Fruit fly (Drosophila melanogaster) whole organism, embryonic: ENCODE results near the gene PMP34.
A peak's percentile ranks its signal among the peaks of the same experiment; 100 is the strongest.

ENCODE experiments used
- Antp ChIP-seq: fragments of 200-800 bp; sonication (Bioruptor generic); optimal IDR thresholded peaks from 3 replicates; lab custom pipeline; 2016; ENCODE audit warnings: missing biosample characterization, missing genetic modification characterization
- CG11504 ChIP-seq: fragments of 200-800 bp; sonication (Bioruptor generic); optimal IDR thresholded peaks from 3 replicates; lab custom pipeline; 2019; ENCODE audit warnings: missing biosample characterization, mild to moderate bottlenecking, missing genetic modification characterization, moderate library complexity
- CG11695 ChIP-seq: fragments of 200-800 bp; sonication (Bioruptor generic); IDR thresholded peaks from 3 replicates; pipeline ENCODE4 v1.3.6; 2022; ENCODE audit warnings: missing biosample characterization, missing genetic modification characterization
- CG12219 ChIP-seq: fragments of 200-800 bp; sonication (Bioruptor generic); optimal IDR thresholded peaks from 3 replicates; lab custom pipeline; 2018; ENCODE audit warnings: missing biosample characterization, mild to moderate bottlenecking, missing genetic modification characterization
- CG12299 ChIP-seq: fragments of 200-800 bp; sonication (Bioruptor generic); optimal IDR thresholded peaks from 2 replicates; lab custom pipeline; 2018; ENCODE audit warnings: missing biosample characterization, mild to moderate bottlenecking, missing genetic modification characterization
- CG12659 ChIP-seq: fragments of 200-800 bp; sonication (Bioruptor generic); optimal IDR thresholded peaks from 3 replicates; lab custom pipeline; 2017; ENCODE audit warnings: mild to moderate bottlenecking, missing biosample characterization, missing genetic modification reagents, missing genetic modification characterization
- CG13624 ChIP-seq: fragments of 200-800 bp; sonication (Bioruptor generic); optimal IDR thresholded peaks from 2 replicates; lab custom pipeline; 2016; ENCODE audit warnings: missing biosample characterization, missing genetic modification characterization
- CG15269 ChIP-seq: fragments of 200-800 bp; sonication (Bioruptor generic); optimal IDR thresholded peaks from 2 replicates; lab custom pipeline; 2018; ENCODE audit warnings: missing biosample characterization, mild to moderate bottlenecking, missing genetic modification characterization, moderate library complexity
- CG15601 ChIP-seq: fragments of 200-800 bp; sonication (Bioruptor generic); optimal IDR thresholded peaks from 3 replicates; lab custom pipeline; 2019; ENCODE audit warnings: missing biosample characterization, mild to moderate bottlenecking, missing genetic modification characterization, moderate library complexity
- CG16863 ChIP-seq: fragments of 200-800 bp; sonication (Bioruptor generic); optimal IDR thresholded peaks from 3 replicates; lab custom pipeline; 2016; ENCODE audit warnings: missing biosample characterization, missing genetic modification characterization
- CG17385 ChIP-seq: fragments of 200-800 bp; sonication (Bioruptor generic); optimal IDR thresholded peaks from 3 replicates; lab custom pipeline; 2018; ENCODE audit warnings: missing biosample characterization, mild to moderate bottlenecking, missing genetic modification characterization
- CG17829 ChIP-seq: fragments of 200-800 bp; optimal IDR thresholded peaks from 2 replicates; lab custom pipeline; 2019; ENCODE audit warnings: missing biosample characterization, mild to moderate bottlenecking, missing genetic modification characterization, moderate library complexity
- CG2712 ChIP-seq: fragments of 200-800 bp; optimal IDR thresholded peaks from 3 replicates; lab custom pipeline; 2019; ENCODE audit warnings: missing biosample characterization, mild to moderate bottlenecking, missing genetic modification characterization, moderate library complexity
- CG3163 ChIP-seq: fragments of 200-800 bp; sonication (Bioruptor generic); optimal IDR thresholded peaks from 3 replicates; lab custom pipeline; 2016; ENCODE audit warnings: missing biosample characterization, missing genetic modification characterization
- CG3726 ChIP-seq: fragments of 200-800 bp; sonication (Bioruptor generic); IDR thresholded peaks from 3 replicates; pipeline ENCODE4, ENCODE4 v1.3.6; 2022; ENCODE audit warnings: missing biosample characterization, missing genetic modification characterization
- CG43689 ChIP-seq: fragments of 200-800 bp; sonication (Bioruptor generic); IDR thresholded peaks from 2 replicates; pipeline ENCODE4 v1.3.6; 2022; ENCODE audit warnings: missing biosample characterization, missing genetic modification characterization
- CG4854 ChIP-seq: fragments of 200-800 bp; sonication (Bioruptor generic); optimal IDR thresholded peaks from 2 replicates; lab custom pipeline; 2016; ENCODE audit warnings: missing biosample characterization, missing genetic modification characterization, inconsistent platforms
- CG6854 ChIP-seq: fragments of 200-800 bp; sonication (Bioruptor generic); optimal IDR thresholded peaks from 3 replicates; lab custom pipeline; 2017; ENCODE audit warnings: missing biosample characterization, mild to moderate bottlenecking, missing genetic modification characterization
- CG7556 ChIP-seq: fragments of 200-800 bp; sonication (Bioruptor generic); optimal IDR thresholded peaks from 2 replicates; lab custom pipeline; 2017; ENCODE audit warnings: missing biosample characterization, mild to moderate bottlenecking, missing genetic modification characterization
- CG8359 ChIP-seq: fragments of 200-800 bp; sonication (Bioruptor generic); optimal IDR thresholded peaks from 2 replicates; lab custom pipeline; 2017; ENCODE audit warnings: missing biosample characterization, mild to moderate bottlenecking, missing genetic modification characterization, borderline replicate concordance
- Dip3 ChIP-seq: fragments of 200-800 bp; sonication (Bioruptor generic); optimal IDR thresholded peaks from 3 replicates; lab custom pipeline; 2016; ENCODE audit warnings: missing biosample characterization, missing genetic modification characterization
- Drgx ChIP-seq: fragments of 200-800 bp; sonication (Bioruptor generic); IDR thresholded peaks from 2 replicates; pipeline ENCODE4 v1.3.6; 2022; ENCODE audit warnings: missing biosample characterization, missing genetic modification characterization
- GATAe ChIP-seq: fragments of 200-800 bp; sonication (Bioruptor generic); conservative IDR thresholded peaks from 2 replicates; pipeline ENCODE4 v1.3.6; 2022; ENCODE audit warnings: missing biosample characterization, missing genetic modification characterization
- Gsc ChIP-seq: fragments of 200-800 bp; sonication (Bioruptor generic); IDR thresholded peaks from 2 replicates; pipeline ENCODE4 v1.3.6; 2022; ENCODE audit warnings: missing biosample characterization, missing genetic modification characterization
- Hey ChIP-seq: fragments of 200-800 bp; sonication (Bioruptor generic); optimal IDR thresholded peaks from 3 replicates; lab custom pipeline; 2018; ENCODE audit warnings: missing biosample characterization, mild to moderate bottlenecking, missing genetic modification characterization
- Hr78 ChIP-seq, 2 experiments: fragments of 200-800 bp in 1 of 2; fragments of >200 bp in 1 of 2; sonication (Bioruptor generic) in 1 of 2; optimal IDR thresholded peaks; 2 replicates each; lab custom pipeline; 2017 to 2019; ENCODE audit warnings: missing biosample characterization in 2 of 2, missing genetic modification characterization in 2 of 2, mild to moderate bottlenecking in 1 of 2, moderate library complexity in 1 of 2
- Lhr ChIP-seq: fragments of 200-800 bp; sonication (Bioruptor generic); optimal IDR thresholded peaks from 3 replicates; lab custom pipeline; 2017; ENCODE audit warnings: mild to moderate bottlenecking, missing biosample characterization, missing genetic modification reagents, missing genetic modification characterization
- MESR4 ChIP-seq: fragments of 200-800 bp; sonication (Bioruptor generic); optimal IDR thresholded peaks from 2 replicates; lab custom pipeline; 2018; ENCODE audit warnings: missing biosample characterization, mild to moderate bottlenecking, missing genetic modification characterization, moderate library complexity
- Meics ChIP-seq: fragments of 200-800 bp; sonication (Bioruptor generic); optimal IDR thresholded peaks from 2 replicates; lab custom pipeline; 2017; ENCODE audit warnings: missing biosample characterization, mild to moderate bottlenecking, missing genetic modification characterization
- Stat92E ChIP-seq, 3 experiments: fragments of >200 bp in 2 of 3; fragments of 200-800 bp in 1 of 3; sonication (Bioruptor generic) in 1 of 3; optimal IDR thresholded peaks; 2 replicates each; lab custom pipeline; 2017 to 2019; ENCODE audit warnings: missing biosample characterization in 3 of 3, missing genetic modification characterization in 3 of 3, mild to moderate bottlenecking in 1 of 3, moderate library complexity in 1 of 3
- Xrp1 ChIP-seq: fragments of 200-800 bp; sonication (Bioruptor generic); IDR thresholded peaks from 2 replicates; pipeline ENCODE4 v1.3.6; 2022; ENCODE audit warnings: missing biosample characterization, missing genetic modification characterization
- amos ChIP-seq: fragments of 200-800 bp; sonication (Bioruptor generic); IDR thresholded peaks from 2 replicates; pipeline ENCODE4 v1.3.6; 2022; ENCODE audit warnings: missing biosample characterization, missing genetic modification characterization; ENCODE audit not compliant: partially characterized antibody
- ara ChIP-seq: fragments of 200-800 bp; sonication (Bioruptor generic); IDR thresholded peaks from 2 replicates; pipeline ENCODE4 v1.3.6; 2022; ENCODE audit warnings: missing biosample characterization, missing genetic modification characterization
- ato ChIP-seq: fragments of 200-800 bp; sonication (Bioruptor generic); IDR thresholded peaks from 2 replicates; pipeline ENCODE4 v1.3.6; 2022; ENCODE audit warnings: missing biosample characterization, missing genetic modification characterization; ENCODE audit not compliant: partially characterized antibody
- crp ChIP-seq, 2 experiments: fragments of 200-800 bp; sonication (Bioruptor generic); optimal IDR thresholded peaks; 2 replicates in 1 of 2; 3 replicates in 1 of 2; lab custom pipeline; 2017; ENCODE audit warnings: missing biosample characterization in 2 of 2, missing genetic modification characterization in 2 of 2, mild to moderate bottlenecking in 1 of 2, moderate library complexity in 1 of 2
- dm ChIP-seq: fragments of 200-800 bp; sonication (Bioruptor generic); optimal IDR thresholded peaks from 3 replicates; lab custom pipeline; 2016; ENCODE audit warnings: missing biosample characterization, missing genetic modification characterization
- dmrt99B ChIP-seq: fragments of 200-800 bp; sonication (Bioruptor generic); optimal IDR thresholded peaks from 2 replicates; lab custom pipeline; 2018; ENCODE audit warnings: missing biosample characterization, mild to moderate bottlenecking, missing genetic modification characterization, moderate library complexity
- dpn ChIP-seq, 2 experiments: fragments of 200-800 bp; sonication (Bioruptor generic); optimal IDR thresholded peaks; 3 replicates each; lab custom pipeline; 2016; ENCODE audit warnings: missing biosample characterization in 2 of 2, missing genetic modification characterization in 2 of 2
- dysf ChIP-seq: fragments of 200-800 bp; sonication (Bioruptor generic); IDR thresholded peaks from 3 replicates; pipeline ENCODE4 v1.3.6; 2022; ENCODE audit warnings: missing biosample characterization, missing genetic modification characterization
- gfzf ChIP-seq: fragments of 200-800 bp; sonication (Bioruptor generic); optimal IDR thresholded peaks from 2 replicates; lab custom pipeline; 2016; ENCODE audit warnings: missing biosample characterization, mild to moderate bottlenecking, missing genetic modification characterization, moderate library complexity
- gt ChIP-seq: fragments of 200-800 bp; sonication (Bioruptor generic); IDR thresholded peaks from 2 replicates; pipeline ENCODE4 v1.3.6; 2022; ENCODE audit warnings: missing biosample characterization, missing genetic modification characterization
- kay ChIP-seq: fragments of 200-800 bp; sonication (Bioruptor generic); optimal IDR thresholded peaks from 2 replicates; lab custom pipeline; 2016; ENCODE audit warnings: missing biosample characterization, missing genetic modification characterization
- lilli ChIP-seq: fragments of 200-800 bp; sonication (Bioruptor generic); optimal IDR thresholded peaks from 3 replicates; lab custom pipeline; 2016; ENCODE audit warnings: missing biosample characterization, missing genetic modification characterization
- otp ChIP-seq: fragments of 200-800 bp; sonication (Bioruptor generic); IDR thresholded peaks from 3 replicates; pipeline ENCODE4, ENCODE4 v1.3.6; 2022; ENCODE audit warnings: missing biosample characterization, missing genetic modification characterization
- phol ChIP-seq: fragments of 200-800 bp; sonication (Bioruptor generic); optimal IDR thresholded peaks from 3 replicates; lab custom pipeline; 2018; ENCODE audit warnings: missing biosample characterization, mild to moderate bottlenecking, missing genetic modification characterization, moderate library complexity
- seq ChIP-seq: fragments of 200-800 bp; sonication (Bioruptor generic); IDR thresholded peaks from 2 replicates; pipeline ENCODE4 v1.3.6; 2022; ENCODE audit warnings: missing biosample characterization, missing genetic modification characterization
- slp2 ChIP-seq: fragments of 200-800 bp; sonication (Bioruptor generic); optimal IDR thresholded peaks from 2 replicates; lab custom pipeline; 2016; ENCODE audit warnings: missing biosample characterization, missing genetic modification characterization
- stwl ChIP-seq: fragments of 200-800 bp; sonication (Bioruptor generic); optimal IDR thresholded peaks from 3 replicates; lab custom pipeline; 2018; ENCODE audit warnings: missing biosample characterization, mild to moderate bottlenecking, missing genetic modification characterization, moderate library complexity
- twi ChIP-seq: fragments of 200-800 bp; optimal IDR thresholded peaks from 2 replicates; lab custom pipeline; 2019; ENCODE audit warnings: missing biosample characterization, mild to moderate bottlenecking, missing genetic modification characterization, moderate library complexity
- zfh2 ChIP-seq: fragments of 200-800 bp; sonication (Bioruptor generic); optimal IDR thresholded peaks from 2 replicates; lab custom pipeline; 2016; ENCODE audit warnings: missing biosample characterization, missing genetic modification characterization

PMP34 gene

DNA sequence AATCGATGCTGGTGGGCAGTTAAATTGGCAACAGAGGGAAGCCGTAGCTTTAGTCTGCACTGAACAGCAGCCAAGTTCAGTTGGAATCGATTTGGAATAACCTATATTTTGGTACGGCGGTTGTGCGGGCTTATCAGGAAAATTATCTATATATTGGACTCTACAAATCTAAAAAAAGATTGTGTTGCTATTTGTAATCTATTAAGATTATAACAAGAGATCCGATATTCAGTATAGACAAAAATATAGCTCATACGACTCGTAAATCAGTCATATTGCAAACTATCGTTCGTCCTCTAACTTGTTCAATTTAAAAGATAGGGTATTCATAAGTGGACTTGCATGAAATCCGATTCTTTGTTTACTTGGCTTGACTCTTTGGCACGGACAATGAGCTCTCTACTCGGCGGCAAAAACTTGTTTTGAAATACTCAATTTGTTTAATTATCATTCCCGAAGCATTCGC lies 29.9 kb upstream of the PMP34 start, which contains the start of gene Hexo1 (continued):
- TF ChIP-seq CG43689 (no peak), crp (GFP tag; optimal IDR thresholded peaks at IDR 0.05; lab: Kevin White, UChicago) (no peak), Dip3 (no peak), GATAe (peak; percentile 37; the same call in 1 of the 2 replicates), dm (GFP tag; lab: Kevin White, UChicago) (no peak), CG17829 (tag; lab: Kevin White, UChicago) (no peak), Stat92E (GFP tag; optimal IDR thresholded peaks at IDR 0.05; lab: Kevin White, UChicago) (no peak), lilli (GFP tag; lab: Kevin White, UChicago) (peak; percentile 39), Lhr (GFP tag; lab: Kevin White, UChicago) (no peak), seq (no peak), Xrp1 (GFP tag; lab: Robert Waterston, UW) (peak; percentile 27; the same call in 1 of the 2 replicates), CG3726 (GFP tag; lab: Robert Waterston, UW) (no peak), gt (GFP tag; lab: Robert Waterston, UW) (no peak), CG15269 (peak; percentile 65), amos (GFP tag; lab: Robert Waterston, UW) (no peak), kay (GFP tag; lab: Kevin White, UChicago) (no peak), CG3163 (GFP tag; lab: Kevin White, UChicago) (no peak), CG11504 (no peak), CG17385 (GFP tag; lab: Kevin White, UChicago) (peak; percentile 36), CG11695 (GFP tag; lab: Robert Waterston, UW) (0 out of 3 replicates have a peak, but pooled peaks have one; percentile 40), CG6854 (GFP tag; lab: Kevin White, UChicago) (no peak), CG7556 (GFP tag; lab: Kevin White, UChicago) (peak; percentile 29), Drgx (GFP tag; lab: Robert Waterston, UW) (0 out of 2 replicates have a peak, but pooled peaks have one; percentile 15), ara (GFP tag; lab: Robert Waterston, UW) (no peak), Meics (peak; percentile 44), twi (tag; lab: Kevin White, UChicago) (no peak), stwl (tag; lab: Kevin White, UChicago) (no peak), slp2 (no peak), Gsc (no peak)

DNA sequence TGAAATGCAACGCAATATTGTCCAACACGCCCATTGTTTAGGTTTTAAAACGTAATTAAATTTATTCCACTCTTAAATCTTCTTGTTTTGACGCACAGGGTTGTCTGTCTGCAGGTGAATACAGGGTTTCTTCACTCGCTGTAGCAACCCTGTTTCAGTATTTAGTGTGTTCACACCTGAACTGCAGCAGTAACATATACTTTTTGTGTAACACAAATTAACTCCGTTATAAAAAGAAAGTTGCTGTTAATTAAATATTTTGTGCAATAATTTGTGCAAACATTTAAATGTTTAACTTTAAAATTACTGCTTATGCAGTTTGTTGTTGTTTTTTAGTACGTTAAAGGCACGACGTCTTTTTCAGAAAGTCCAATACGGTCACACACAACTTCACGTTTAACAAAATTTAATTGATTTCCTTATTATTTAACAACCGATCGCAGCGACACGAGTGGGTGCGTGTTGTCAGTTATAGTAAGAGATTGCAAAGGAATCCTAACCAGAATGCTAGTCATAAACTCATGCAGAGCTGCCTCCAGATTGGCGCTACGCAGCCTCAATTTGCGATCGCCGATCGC lies 26.3 kb upstream of the PMP34 start, which contains the start of the genes CG15012 and Fdx2:
CG15012 (minus strand) TSS at position 127 of the 578 bp plus-strand sequence.
Fdx2 (plus strand) TSS at position 363 of the 578 bp plus-strand sequence.
- TF ChIP-seq CG12219 (GFP tag; lab: Kevin White, UChicago), result no peak
- peak; percentile 69 for TF ChIP-seq CG12659 (GFP tag; lab: Kevin White, UChicago)
- peak; percentile 48 for TF ChIP-seq CG13624 (GFP tag; lab: Kevin White, UChicago)
- TF ChIP-seq Antp (GFP tag; lab: Kevin White, UChicago), result no peak
- peak; percentile 68 for TF ChIP-seq phol (tag; lab: Kevin White, UChicago)
- no peak for TF ChIP-seq ato (GFP tag; lab: Robert Waterston, UW)
- peak; percentile 25 to 33 for TF ChIP-seq dpn (GFP tag; optimal IDR thresholded peaks at IDR 0.05; lab: Kevin White, UChicago)
- peak; percentile 62 for TF ChIP-seq CG2712 (tag; lab: Kevin White, UChicago)
- TF ChIP-seq dmrt99B, result no peak
- TF ChIP-seq CG15601 (tag; lab: Kevin White, UChicago), result peak; percentile 52
- no peak for TF ChIP-seq Hey
- peak; percentile 15 for TF ChIP-seq CG12299 (tag; lab: Kevin White, UChicago)
- TF ChIP-seq CG16863 (GFP tag; lab: Kevin White, UChicago), result no peak
- TF ChIP-seq lilli (GFP tag; lab: Kevin White, UChicago), result peak; percentile 31
- TF ChIP-seq gfzf (GFP tag; lab: Kevin White, UChicago), result peak; percentile 95
- no peak for TF ChIP-seq Stat92E (GFP tag; optimal IDR thresholded peaks at IDR 0.05; lab: Kevin White, UChicago)
- TF ChIP-seq otp (GFP tag; lab: Robert Waterston, UW), result no peak
- peak; percentile 20 for TF ChIP-seq CG4854
- TF ChIP-seq zfh2 (GFP tag; lab: Kevin White, UChicago), result no peak
- no peak for TF ChIP-seq CG8359 (GFP tag; lab: Kevin White, UChicago)
- TF ChIP-seq dysf (GFP tag; lab: Robert Waterston, UW), result no peak
- TF ChIP-seq MESR4, result peak; percentile 84
- no peak for TF ChIP-seq Hr78 (GFP tag; optimal IDR thresholded peaks at IDR 0.05; lab: Kevin White, UChicago)
